1 fruit fly cellular context compared by ENCODE assay signal in genomic region chr2L:10232152-10232816, dm6.
TF ChIP-seq lines count a peak whose summit lies in the region.

eEF1delta (plus strand) TSS chr2L:10232507.

TF ChIP-seq in whole organism, embryonic, 481 proteins besides CTCF, POLR2A, EP300 and RAD21 (continued from another document):
- TF ChIP-seq ems (GFP tag; optimal IDR thresholded peaks at IDR 0.05; lab: Kevin White, UChicago): no peak
- no peak for TF ChIP-seq CG4404 (GFP tag; IDR thresholded peaks at IDR 0.05; lab: Robert Waterston, UW)
- TF ChIP-seq Pdp1 (GFP tag; optimal IDR thresholded peaks at IDR 0.05; lab: Kevin White, UChicago): peak in 1 of 2 experiments; percentile 95
- TF ChIP-seq CG11723 (GFP tag; optimal IDR thresholded peaks at IDR 0.05; lab: Kevin White, UChicago): peak; percentile 55
- peak; percentile 68 for TF ChIP-seq MESR4 (GFP tag; optimal IDR thresholded peaks at IDR 0.05; lab: Kevin White, UChicago)
- no peak for TF ChIP-seq Dad (GFP tag; optimal IDR thresholded peaks at IDR 0.05; lab: Kevin White, UChicago)
- TF ChIP-seq Dref (GFP tag; IDR thresholded peaks at IDR 0.05; lab: Robert Waterston, UW): peak; percentile 71; the same call in 1 of the 2 replicates
- no peak for TF ChIP-seq CG13894 (tag; optimal IDR thresholded peaks at IDR 0.05; lab: Kevin White, UChicago)
- TF ChIP-seq Hr51 (GFP tag; optimal IDR thresholded peaks at IDR 0.05; lab: Kevin White, UChicago): no peak
- TF ChIP-seq CG18476 (GFP tag; optimal IDR thresholded peaks at IDR 0.05; lab: Kevin White, UChicago): no peak
- TF ChIP-seq slbo (GFP tag; IDR thresholded peaks at IDR 0.05; lab: Robert Waterston, UW): peak; percentile 21; the same call in 1 of the 2 replicates
- peak; percentile 93 for TF ChIP-seq CG1024 (GFP tag; IDR thresholded peaks at IDR 0.05; lab: Robert Waterston, UW)
- TF ChIP-seq CG34422 (GFP tag; IDR thresholded peaks at IDR 0.05; lab: Robert Waterston, UW): peak; percentile 37; the same call in 1 of the 3 replicates
- TF ChIP-seq cas (GFP tag; IDR thresholded peaks at IDR 0.05; lab: Robert Waterston, UW): no peak
- peak; percentile 48 for TF ChIP-seq pzg (GFP tag; optimal IDR thresholded peaks at IDR 0.05; lab: Kevin White, UChicago)
- peak; percentile 27 for TF ChIP-seq sd (tag; optimal IDR thresholded peaks at IDR 0.05; lab: Kevin White, UChicago)
- no peak for TF ChIP-seq CG11085 (GFP tag; IDR thresholded peaks at IDR 0.05; lab: Robert Waterston, UW)
- TF ChIP-seq Nf-YA (GFP tag; IDR thresholded peaks at IDR 0.05; lab: Robert Waterston, UW): no peak
- no peak for TF ChIP-seq CG3726 (GFP tag; IDR thresholded peaks at IDR 0.05; lab: Robert Waterston, UW)
- no peak for TF ChIP-seq Meics (GFP tag; optimal IDR thresholded peaks at IDR 0.05; lab: Kevin White, UChicago)
- TF ChIP-seq bsh (GFP tag; optimal IDR thresholded peaks at IDR 0.05; lab: Kevin White, UChicago): no peak
- no peak for TF ChIP-seq CG13296 (GFP tag; optimal IDR thresholded peaks at IDR 0.05; lab: Kevin White, UChicago)
- peak; percentile 91 for TF ChIP-seq pfk (GFP tag; optimal IDR thresholded peaks at IDR 0.05; lab: Kevin White, UChicago)
- TF ChIP-seq toy (GFP tag; IDR thresholded peaks at IDR 0.05; lab: Robert Waterston, UW): no peak
- TF ChIP-seq CrebB (tag; optimal IDR thresholded peaks at IDR 0.05; lab: Kevin White, UChicago): no peak
- TF ChIP-seq MBD-R2 (GFP tag; IDR thresholded peaks at IDR 0.05; lab: Robert Waterston, UW): peak; percentile 53; the same call in 1 of the 2 replicates
- no peak for TF ChIP-seq seq (GFP tag; IDR thresholded peaks at IDR 0.05; lab: Robert Waterston, UW)
- TF ChIP-seq stwl (tag; optimal IDR thresholded peaks at IDR 0.05; lab: Kevin White, UChicago): no peak
- TF ChIP-seq CG9797 (GFP tag; optimal IDR thresholded peaks at IDR 0.05; lab: Kevin White, UChicago): no peak
- no peak for TF ChIP-seq fd102C (GFP tag; optimal IDR thresholded peaks at IDR 0.05; lab: Kevin White, UChicago)
- no peak for TF ChIP-seq sima (GFP tag; optimal IDR thresholded peaks at IDR 0.05; lab: Kevin White, UChicago)
- 0 out of 2 replicates have a peak, but pooled peaks have one; percentile 39 for TF ChIP-seq Bgb (GFP tag; IDR thresholded peaks at IDR 0.05; lab: Robert Waterston, UW; ENCODE audit: partially characterized antibody)
- TF ChIP-seq h (optimal IDR thresholded peaks at IDR 0.05; lab: Kevin White, UChicago): no peak
- TF ChIP-seq Sin3A (optimal IDR thresholded peaks at IDR 0.05; lab: Kevin White, UChicago): peak; percentile 18
- no peak for TF ChIP-seq Atf-2 (GFP tag; optimal IDR thresholded peaks at IDR 0.05; lab: Kevin White, UChicago)
- no peak for TF ChIP-seq CG12299 (tag; optimal IDR thresholded peaks at IDR 0.05; lab: Kevin White, UChicago)
- TF ChIP-seq CG7357 (GFP tag; IDR thresholded peaks at IDR 0.05; lab: Robert Waterston, UW): peak; percentile 84
- TF ChIP-seq CG12659 (GFP tag; optimal IDR thresholded peaks at IDR 0.05; lab: Kevin White, UChicago): peak; percentile 53
- TF ChIP-seq oc (tag; optimal IDR thresholded peaks at IDR 0.05; lab: Kevin White, UChicago): no peak
- no peak for TF ChIP-seq HLH3B (GFP tag; IDR thresholded peaks at IDR 0.05; lab: Robert Waterston, UW)
- TF ChIP-seq CG16815 (GFP tag; optimal IDR thresholded peaks at IDR 0.05; lab: Kevin White, UChicago): no peak
- TF ChIP-seq chm (GFP tag; IDR thresholded peaks at IDR 0.05; lab: Robert Waterston, UW): no peak
- peak; percentile 30 for TF ChIP-seq Sry-δ (GFP tag; optimal IDR thresholded peaks at IDR 0.05; lab: Kevin White, UChicago)
- no peak for TF ChIP-seq Ets97D (GFP tag; optimal IDR thresholded peaks at IDR 0.05; lab: Kevin White, UChicago)
- peak; percentile 16 for TF ChIP-seq Ets65A (GFP tag; lab: Kevin White, UChicago)
- peak; percentile 56 for TF ChIP-seq BEAF-32 (GFP tag; optimal IDR thresholded peaks at IDR 0.05; lab: Kevin White, UChicago)
- TF ChIP-seq gro (GFP tag; optimal IDR thresholded peaks at IDR 0.05; lab: Kevin White, UChicago): no peak
- no peak for TF ChIP-seq Abd-B (GFP tag; optimal IDR thresholded peaks at IDR 0.05; lab: Kevin White, UChicago)
- no peak for TF ChIP-seq CG10979 (tag; optimal IDR thresholded peaks at IDR 0.05; lab: Kevin White, UChicago)
- TF ChIP-seq Nf-YB (GFP tag; optimal IDR thresholded peaks at IDR 0.05; lab: Kevin White, UChicago): no peak
- TF ChIP-seq CG11456 (GFP tag; IDR thresholded peaks at IDR 0.05; lab: Robert Waterston, UW): no peak
- TF ChIP-seq danr (GFP tag; IDR thresholded peaks at IDR 0.05; lab: Robert Waterston, UW): no peak
- no peak for TF ChIP-seq aop (GFP tag; IDR thresholded peaks at IDR 0.05; lab: Robert Waterston, UW)
- TF ChIP-seq CG4617 (GFP tag; optimal IDR thresholded peaks at IDR 0.05; lab: Kevin White, UChicago; ENCODE audit: borderline replicate concordance): peak; percentile 54
- no peak for TF ChIP-seq dysf (GFP tag; IDR thresholded peaks at IDR 0.05; lab: Robert Waterston, UW)
- no peak for TF ChIP-seq CG6813 (GFP tag; optimal IDR thresholded peaks at IDR 0.05; lab: Kevin White, UChicago)
- TF ChIP-seq prd (optimal IDR thresholded peaks at IDR 0.05; lab: Kevin White, UChicago): no peak
- TF ChIP-seq prd (GFP tag; IDR thresholded peaks at IDR 0.05; lab: Robert Waterston, UW): no peak
- TF ChIP-seq CG12744 (GFP tag; optimal IDR thresholded peaks at IDR 0.05; lab: Kevin White, UChicago): no peak
- TF ChIP-seq ro (GFP tag; IDR thresholded peaks at IDR 0.05; lab: Robert Waterston, UW): no peak
- peak; percentile 45 for TF ChIP-seq CG15479 (GFP tag; optimal IDR thresholded peaks at IDR 0.05; lab: Kevin White, UChicago)
- peak; percentile 51; the same call in 2 of the 3 replicates for TF ChIP-seq CG16813 (GFP tag; IDR thresholded peaks at IDR 0.05; lab: Robert Waterston, UW; ENCODE audit: partially characterized antibody)
- TF ChIP-seq CG30020 (tag; optimal IDR thresholded peaks at IDR 0.05; lab: Kevin White, UChicago): peak; percentile 97
- TF ChIP-seq CG2875 (GFP tag; optimal IDR thresholded peaks at IDR 0.05; lab: Kevin White, UChicago): no peak
- TF ChIP-seq tll (GFP tag; optimal IDR thresholded peaks at IDR 0.05; lab: Kevin White, UChicago): peak in 1 of 2 experiments; percentile 84
- no peak for TF ChIP-seq Bteb2 (GFP tag; optimal IDR thresholded peaks at IDR 0.05; lab: Kevin White, UChicago)
- TF ChIP-seq shn (GFP tag; optimal IDR thresholded peaks at IDR 0.05; lab: Kevin White, UChicago): no peak
- TF ChIP-seq Dll (GFP tag; IDR thresholded peaks at IDR 0.05; lab: Robert Waterston, UW; ENCODE audit: partially characterized antibody): 0 out of 4 replicates have a peak, but pooled peaks have one; percentile 21
- peak; percentile 55; the same call in 1 of the 3 replicates for TF ChIP-seq CG34224 (GFP tag; IDR thresholded peaks at IDR 0.05; lab: Robert Waterston, UW; ENCODE audit: partially characterized antibody)
- TF ChIP-seq phol (tag; optimal IDR thresholded peaks at IDR 0.05; lab: Kevin White, UChicago): peak; percentile 44
- TF ChIP-seq repo (GFP tag; optimal IDR thresholded peaks at IDR 0.05; lab: Kevin White, UChicago): no peak
- TF ChIP-seq CG10209 (GFP tag; optimal IDR thresholded peaks at IDR 0.05; lab: Kevin White, UChicago): no peak
- TF ChIP-seq bbx (GFP tag; IDR thresholded peaks at IDR 0.05; lab: Robert Waterston, UW; ENCODE audit: partially characterized antibody): peak; percentile 51; the same call in 1 of the 2 replicates
- TF ChIP-seq sc (optimal IDR thresholded peaks at IDR 0.05; lab: Kevin White, UChicago): no peak
- no peak for TF ChIP-seq sc (GFP tag; optimal IDR thresholded peaks at IDR 0.05; lab: Kevin White, UChicago)
- peak; percentile 98 for TF ChIP-seq CG17802 (tag; optimal IDR thresholded peaks at IDR 0.05; lab: Kevin White, UChicago)
- peak; percentile 99 for TF ChIP-seq CG1603 (tag; optimal IDR thresholded peaks at IDR 0.05; lab: Kevin White, UChicago)
- peak; percentile 55 for TF ChIP-seq Med (GFP tag; lab: Kevin White, UChicago)
- TF ChIP-seq ara (GFP tag; IDR thresholded peaks at IDR 0.05; lab: Robert Waterston, UW): no peak
- no peak for TF ChIP-seq CG3995 (GFP tag; optimal IDR thresholded peaks at IDR 0.05; lab: Kevin White, UChicago)
